Worm (Caenorhabditis elegans) whole organism, L1 larva: Measurements from ENCODE around the gene T03G11.9.

Experiments
- C04F5.9 ChIP-seq: sonication (generic microtip); optimal IDR thresholded peaks from 2 replicates; lab custom pipeline; 2016; ENCODE audit warnings: missing genetic modification characterization, missing compliant biosample characterization
- C16A3.4 ChIP-seq: fragments of 150-350 bp; optimal IDR thresholded peaks from 2 replicates; lab custom pipeline; 2014; ENCODE audit warnings: missing biosample characterization, missing genetic modification characterization
- aha-1 ChIP-seq: fragments of 150-350 bp; optimal IDR thresholded peaks from 2 replicates; lab custom pipeline; 2014; ENCODE audit warnings: missing biosample characterization, missing genetic modification characterization
- alr-1 ChIP-seq: fragments of 200-800 bp; sonication (Bioruptor generic); optimal IDR thresholded peaks from 2 replicates; lab custom pipeline; 2018; ENCODE audit warnings: borderline replicate concordance, mild to moderate bottlenecking, missing genetic modification characterization, missing compliant biosample characterization
- blmp-1 ChIP-seq: fragments of 150-350 bp; optimal IDR thresholded peaks from 2 replicates; lab custom pipeline; 2014; ENCODE audit warnings: missing biosample characterization, missing genetic modification characterization
- efl-1 ChIP-seq, 4 experiments: fragments of 150-350 bp; optimal IDR thresholded peaks in 3 of 4; peaks in 1 of 4; 1 replicate in 1 of 4; 2 replicates in 3 of 4; lab custom pipeline; 2014; ENCODE audit warnings: missing biosample characterization in 2 of 4, missing genetic modification characterization in 2 of 4, missing genetic modification reagents in 2 of 4
- isw-1 ChIP-seq: fragments of 200-800 bp; sonication (Bioruptor generic); IDR thresholded peaks from 2 replicates; pipeline ENCODE4 v1.3.6; 2022; ENCODE audit warnings: missing genetic modification characterization, missing compliant biosample characterization
- nhr-12 ChIP-seq: sonication (generic microtip); optimal IDR thresholded peaks from 2 replicates; lab custom pipeline; 2017; ENCODE audit warnings: missing biosample characterization, missing genetic modification characterization
- nhr-85 ChIP-seq: sonication (generic microtip); peaks from one replicate; lab custom pipeline; 2016; ENCODE audit warnings: missing genetic modification characterization, inconsistent platforms, missing compliant biosample characterization
- xbp-1 ChIP-seq: sonication (generic microtip); optimal IDR thresholded peaks from 2 replicates; lab custom pipeline; 2016; ENCODE audit warnings: missing genetic modification characterization, missing compliant biosample characterization

T03G11.9 gene

ce11 chrX:5218323-5218722 is 34.3 kb downstream of the T03G11.9 start:
- TF ChIP-seq nhr-12 (tag; lab: Kevin White, UChicago) (no peak), efl-1 (optimal IDR thresholded peaks at IDR 0.05; lab: Kevin White, UChicago) (no peak), efl-1 (GFP tag; optimal IDR thresholded peaks at IDR 0.05 in 1 of 2; lab: Kevin White, UChicago) (peak in 1 of 2 experiments; percentile 66), blmp-1 (tag; lab: Kevin White, UChicago) (no peak), C04F5.9 (tag; lab: Kevin White, UChicago) (no peak)

ce11 chrX:5226265-5226664 is 42.2 kb downstream of the T03G11.9 start, which contains the start of gene H28G03.3:
Gene H28G03.3, minus strand, starts transcription at chrX:5226365.
- TF ChIP-seq alr-1 (tag; lab: Kevin White, UChicago), result no peak
- TF ChIP-seq xbp-1 (tag; lab: Kevin White, UChicago), result no peak
- TF ChIP-seq aha-1 (tag; lab: Kevin White, UChicago), result no peak
- TF ChIP-seq nhr-85, result no peak
- no peak for TF ChIP-seq isw-1 (GFP tag; lab: Robert Waterston, UW)
- no peak for TF ChIP-seq C16A3.4 (tag; lab: Kevin White, UChicago)
